Worm (Caenorhabditis elegans): ENCODE data around the gene F18E3.11.

DNA sequence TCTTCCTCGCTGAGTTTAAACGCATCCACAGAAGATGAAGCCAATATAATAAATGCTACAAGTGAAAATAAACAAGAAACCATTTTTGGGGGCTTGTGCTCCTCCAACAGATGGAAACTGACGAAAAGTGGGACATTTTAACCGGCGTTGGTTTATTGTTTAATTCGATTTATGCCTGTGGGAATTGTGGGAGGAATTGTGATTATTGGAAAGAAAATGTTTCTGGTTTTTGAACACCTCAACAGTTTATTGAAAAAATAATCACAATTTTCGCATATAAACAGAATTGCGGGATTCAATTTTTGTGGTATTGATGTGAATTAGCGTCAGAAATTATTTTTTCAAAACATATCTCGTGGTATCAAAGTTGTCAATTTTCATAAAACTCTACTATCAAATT lies 41.0 kb downstream of the F18E3.11 start, which contains the start of gene try-8:
- TF ChIP-seq ceh-36 (tag; optimal IDR thresholded peaks at IDR 0.05) (no peak), ama-1 (optimal IDR thresholded peaks at IDR 0.05) (no peak), B0310.2 (tag; optimal IDR thresholded peaks at IDR 0.05) (no peak)
